Worm (Caenorhabditis elegans) whole organism, L4/young adult: ENCODE results near the gene wrt-8.
"Not testable (repeated sequence)": the region's sequence is repeated elsewhere in the genome, so short reads cannot be mapped to it uniquely, and the experiment has no call there.

Source experiments
- W03F9.2 ChIP-seq: fragments of 150-350 bp; optimal IDR thresholded peaks from 2 replicates; lab custom pipeline; 2014; ENCODE audit warnings: missing biosample characterization, missing genetic modification characterization
- dao-5 ChIP-seq: sonication (generic microtip); optimal IDR thresholded peaks from 2 replicates; lab custom pipeline; 2016; ENCODE audit warnings: missing genotype, missing genetic modification characterization, moderate library complexity, missing compliant biosample characterization
- him-1 ChIP-seq: sonication (generic microtip); optimal IDR thresholded peaks from 2 replicates; lab custom pipeline; 2016; ENCODE audit warnings: missing genotype, missing genetic modification reagents, missing genetic modification characterization, missing compliant biosample characterization

wrt-8 gene

DNA sequence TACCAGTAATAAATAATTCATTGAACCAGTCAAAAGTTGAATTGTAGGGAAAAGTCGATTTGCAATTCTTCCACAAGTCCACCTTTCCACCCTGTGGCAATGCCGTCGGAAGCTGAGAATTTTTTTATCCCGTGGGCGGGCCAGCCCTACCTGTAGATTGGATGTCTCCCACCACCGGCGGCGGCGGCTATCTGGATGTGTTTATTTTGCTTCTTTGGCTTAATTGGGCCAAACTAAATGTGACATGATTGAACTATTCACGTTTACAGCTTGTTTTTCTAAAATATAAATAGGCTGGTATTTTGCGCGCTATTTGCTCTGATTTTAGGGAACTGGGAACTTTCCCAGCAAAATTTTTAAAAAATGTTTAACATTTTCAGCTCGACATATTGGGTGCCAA, at the start of gene wrt-8:
Gene wrt-8, minus strand, starts transcription at position 101 of the 400 bp plus-strand sequence.
- TF ChIP-seq him-1 (tag; lab: Kevin White, UChicago) = no peak
- no peak for TF ChIP-seq dao-5 (tag; lab: Kevin White, UChicago)
- TF ChIP-seq W03F9.2 (tag; lab: Kevin White, UChicago) = no peak

DNA sequence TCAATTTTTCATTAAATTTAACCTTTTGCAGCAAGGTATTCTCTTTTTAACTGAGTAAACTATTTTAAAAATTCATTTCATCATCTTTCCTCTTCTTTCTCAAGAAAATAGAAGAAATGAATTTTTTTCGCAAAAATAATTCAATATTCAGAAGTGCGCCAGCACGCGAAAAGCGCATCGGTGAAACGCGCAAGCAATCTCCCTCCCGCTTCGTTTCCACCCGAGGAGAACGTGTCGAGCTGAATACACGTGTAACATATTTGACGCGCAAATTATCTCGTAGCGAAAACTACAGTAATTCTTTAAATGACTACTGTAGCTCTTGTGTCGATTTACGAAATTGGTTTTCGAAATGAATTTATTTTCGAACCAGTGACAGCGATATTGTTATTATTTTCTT, 47.7 kb upstream of the wrt-8 start:
- TF ChIP-seq W03F9.2 (tag; lab: Kevin White, UChicago) = no peak
- TF ChIP-seq him-1 (tag; lab: Kevin White, UChicago) = no peak
- no peak for TF ChIP-seq dao-5 (tag; lab: Kevin White, UChicago)

DNA sequence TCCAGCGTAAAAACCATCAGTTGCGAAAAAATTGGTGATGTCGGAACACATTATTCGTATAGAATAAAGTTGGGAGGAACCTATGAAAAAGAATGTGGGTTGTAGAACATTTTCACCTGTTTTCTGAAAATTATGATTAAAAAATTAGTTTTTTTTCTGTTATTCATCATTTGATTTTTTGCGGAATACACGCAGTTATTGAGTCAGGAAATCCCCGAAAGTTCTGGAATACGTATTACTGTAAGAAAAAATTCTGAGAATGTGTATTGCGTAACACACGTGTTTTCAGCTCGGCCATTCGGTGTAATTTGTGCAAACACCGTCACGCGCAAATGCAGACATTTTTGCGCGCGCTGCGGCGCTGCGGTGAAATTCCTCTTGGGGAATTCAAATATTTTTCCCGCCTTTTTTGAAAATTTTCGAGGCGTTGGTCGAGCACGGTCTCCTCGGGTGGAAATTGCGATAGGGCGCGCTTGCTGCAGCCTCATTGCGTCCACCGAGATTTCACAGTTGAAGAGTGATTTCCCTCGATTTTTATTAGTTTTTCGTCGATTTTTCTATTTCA, 44.5 kb upstream of the wrt-8 start, which contains the start of gene srh-170:
Gene srh-170, minus strand, starts transcription at position 51 of the 565 bp plus-strand sequence.
- TF ChIP-seq W03F9.2 (tag; lab: Kevin White, UChicago) (no peak), him-1 (tag; lab: Kevin White, UChicago) (no peak), dao-5 (tag; lab: Kevin White, UChicago) (no peak)

DNA sequence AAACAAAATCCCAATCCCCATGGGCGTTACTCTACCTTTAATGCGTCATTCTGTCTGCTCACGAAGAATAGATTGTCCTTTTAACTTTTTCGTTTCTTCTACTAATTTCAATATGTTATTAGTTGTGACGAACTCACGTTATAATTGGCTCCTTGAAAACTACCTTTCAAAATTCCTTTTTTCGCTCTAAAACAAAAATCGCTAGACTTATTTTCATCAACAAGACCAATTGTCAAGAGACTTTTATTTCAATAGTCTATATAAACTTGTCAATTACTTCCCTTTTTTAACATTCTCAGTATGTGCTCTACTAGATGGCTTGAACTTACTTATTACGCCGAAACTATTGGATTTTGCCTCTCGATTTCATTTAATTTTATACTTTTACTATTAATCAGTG, 40.4 kb upstream of the wrt-8 start, which contains the start of gene str-102:
Gene str-102, plus strand, starts transcription at position 301 of the 400 bp plus-strand sequence.
- no peak for TF ChIP-seq dao-5 (tag; lab: Kevin White, UChicago)
- TF ChIP-seq W03F9.2 (tag; lab: Kevin White, UChicago) = no peak
- TF ChIP-seq him-1 (tag; lab: Kevin White, UChicago) = no peak

DNA sequence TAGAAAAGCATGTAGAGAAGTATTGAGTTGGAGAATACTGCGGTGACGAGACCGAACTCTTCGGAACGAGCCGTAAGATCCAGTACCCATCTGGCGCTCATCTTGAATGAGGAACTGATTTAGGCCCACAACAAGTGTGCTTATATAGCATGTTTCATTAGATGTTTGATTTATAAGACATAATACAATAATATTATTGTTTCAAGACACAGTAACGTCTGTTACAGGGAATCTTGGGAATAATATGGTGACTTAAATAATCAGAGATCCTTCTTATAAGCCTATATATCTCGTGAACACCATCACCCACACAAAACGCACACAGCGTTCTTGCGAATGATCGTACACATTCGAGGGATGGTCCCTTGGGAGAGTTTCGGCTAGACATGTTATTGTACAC, 39.4 kb upstream of the wrt-8 start, which contains the start of gene str-88:
Gene str-88, minus strand, starts transcription at position 101 of the 400 bp plus-strand sequence.
- TF ChIP-seq dao-5 (tag; lab: Kevin White, UChicago) = no peak
- TF ChIP-seq him-1 (tag; lab: Kevin White, UChicago) = no peak
- TF ChIP-seq W03F9.2 (tag; lab: Kevin White, UChicago) = no peak

DNA sequence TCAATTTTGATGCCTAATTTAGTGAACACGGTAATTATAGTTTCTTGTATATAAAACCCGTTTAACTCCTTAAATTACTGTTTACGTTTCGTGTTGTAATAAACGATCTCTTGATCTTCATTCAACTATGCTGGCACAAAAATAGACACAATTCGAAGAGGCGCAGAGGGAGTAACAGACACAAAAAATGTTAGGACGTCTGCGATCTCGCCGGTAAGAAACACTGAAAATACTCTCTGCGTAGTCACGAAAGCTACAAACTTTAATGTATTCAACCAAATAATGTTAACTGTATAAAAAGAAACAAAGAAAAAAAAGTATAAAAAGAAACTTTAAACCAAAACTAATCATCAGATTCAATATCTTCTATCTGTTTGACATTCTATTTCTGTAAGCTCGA, 36.5 kb upstream of the wrt-8 start, which contains the start of gene dhs-23:
Gene dhs-23, plus strand, starts transcription at position 363 of the 400 bp plus-strand sequence.
- TF ChIP-seq dao-5 (tag; lab: Kevin White, UChicago) (no peak), W03F9.2 (tag; lab: Kevin White, UChicago) (no peak), him-1 (tag; lab: Kevin White, UChicago) (no peak)

DNA sequence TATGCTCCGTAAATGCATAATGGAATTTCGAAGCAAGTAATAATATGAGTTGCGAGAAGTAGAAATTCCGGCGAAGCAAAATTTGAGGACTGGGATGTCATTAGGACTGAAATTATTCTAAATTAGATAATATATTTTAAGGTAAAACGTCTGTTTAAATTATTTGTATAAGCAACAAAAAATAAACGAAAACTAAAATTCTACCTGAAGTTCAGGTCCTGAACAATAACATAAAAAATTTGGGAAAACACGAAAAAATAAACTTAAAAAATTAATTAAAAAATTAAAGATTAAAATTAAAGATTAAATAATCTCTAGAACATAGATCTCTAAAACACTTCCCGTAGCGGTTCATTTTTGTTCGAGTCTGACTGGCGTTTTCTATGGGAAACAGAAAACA, 35.4 kb upstream of the wrt-8 start, which contains the start of gene srh-251:
Gene srh-251, minus strand, starts transcription at position 101 of the 400 bp plus-strand sequence.
- TF ChIP-seq W03F9.2 (tag; lab: Kevin White, UChicago) = no peak
- no peak for TF ChIP-seq him-1 (tag; lab: Kevin White, UChicago)
- no peak for TF ChIP-seq dao-5 (tag; lab: Kevin White, UChicago)

DNA sequence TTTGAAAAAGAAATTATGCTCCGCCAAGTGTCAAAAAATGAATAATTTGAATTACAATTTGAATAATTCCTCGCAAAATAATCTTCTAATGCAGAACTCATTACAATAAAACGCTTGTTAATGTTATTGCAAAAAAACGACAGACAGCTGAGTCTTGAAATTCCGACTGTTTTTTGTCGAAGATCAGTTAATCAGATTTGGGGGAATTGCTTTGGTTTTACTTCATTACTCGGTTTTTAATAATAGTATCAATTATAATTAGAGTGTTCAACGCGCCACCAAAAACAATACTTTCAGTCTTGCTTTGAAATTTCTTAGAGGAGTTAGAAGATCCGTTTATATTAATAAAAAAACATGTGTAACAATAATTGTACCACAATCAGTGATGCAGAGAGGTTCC, 33.5 kb upstream of the wrt-8 start, which contains the start of gene srh-122:
Gene srh-122, minus strand, starts transcription at position 101 of the 400 bp plus-strand sequence.
- TF ChIP-seq W03F9.2 (tag; lab: Kevin White, UChicago) = no peak
- TF ChIP-seq dao-5 (tag; lab: Kevin White, UChicago) = no peak
- no peak for TF ChIP-seq him-1 (tag; lab: Kevin White, UChicago)

DNA sequence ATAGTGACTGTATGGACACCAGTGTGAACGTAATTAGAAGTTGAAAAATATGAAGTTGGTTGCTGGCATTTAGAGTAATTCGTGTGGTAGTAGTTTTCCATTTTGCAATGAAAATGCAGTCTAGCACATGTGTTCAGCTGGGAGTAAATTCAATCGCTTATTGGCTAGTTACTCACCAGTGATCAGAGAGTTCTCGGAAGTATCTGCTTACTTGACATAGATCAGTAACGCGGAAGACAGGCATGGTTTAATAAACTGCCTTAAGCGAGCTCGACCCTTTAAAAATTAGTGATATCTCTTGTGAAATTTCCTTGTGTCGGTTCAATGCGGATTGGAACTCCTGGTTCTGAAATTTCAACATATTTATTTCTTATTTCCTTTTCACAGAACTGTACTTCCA, 31.8 kb upstream of the wrt-8 start, which contains the start of gene srh-52:
Gene srh-52, minus strand, starts transcription at position 101 of the 400 bp plus-strand sequence.
- TF ChIP-seq him-1 (tag; lab: Kevin White, UChicago) (no peak), W03F9.2 (tag; lab: Kevin White, UChicago) (no peak), dao-5 (tag; lab: Kevin White, UChicago) (no peak)

DNA sequence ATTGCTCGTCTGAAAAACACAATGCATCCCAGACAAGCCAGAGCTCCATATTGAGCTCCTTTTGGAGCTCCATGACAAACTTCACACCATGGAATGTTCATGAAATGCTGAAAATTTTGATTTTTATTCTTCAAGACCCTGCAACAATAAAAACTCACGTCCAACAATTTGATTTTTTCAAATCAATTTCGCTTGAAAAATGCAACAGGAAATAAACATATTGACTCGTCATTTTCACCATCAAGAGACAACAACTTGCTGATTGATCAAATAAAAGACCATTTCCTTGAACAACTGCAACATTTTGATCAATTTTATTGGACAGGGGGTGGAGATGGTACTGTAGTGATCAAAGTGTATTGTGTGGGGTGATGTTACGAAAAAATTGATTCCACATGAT, 25.3 kb upstream of the wrt-8 start, which contains the start of gene nhr-269:
Gene nhr-269, minus strand, starts transcription at position 101 of the 400 bp plus-strand sequence.
- no peak for TF ChIP-seq W03F9.2 (tag; lab: Kevin White, UChicago)
- TF ChIP-seq him-1 (tag; lab: Kevin White, UChicago) = no peak
- TF ChIP-seq dao-5 (tag; lab: Kevin White, UChicago) = no peak

DNA sequence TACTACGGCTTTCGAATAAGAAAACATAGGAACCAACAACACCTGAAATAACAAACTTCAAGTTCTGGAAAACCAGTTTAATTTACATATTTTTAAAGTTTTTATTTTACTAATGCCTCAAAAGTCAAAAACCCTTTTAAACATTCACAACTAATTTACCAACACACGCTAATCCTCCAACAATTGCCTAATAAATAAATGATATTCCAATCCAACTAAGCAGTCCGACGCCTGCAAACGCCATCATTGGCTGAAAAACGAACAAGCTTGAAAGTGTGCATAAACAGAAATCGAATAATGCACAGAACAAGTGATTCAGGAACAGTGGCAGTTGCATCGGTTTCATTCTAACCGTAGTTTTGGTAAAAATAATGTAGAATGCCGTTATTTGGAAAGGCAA, 23.4 kb upstream of the wrt-8 start:
- TF ChIP-seq W03F9.2 (tag; lab: Kevin White, UChicago) (no peak), dao-5 (tag; lab: Kevin White, UChicago) (no peak), him-1 (tag; lab: Kevin White, UChicago) (no peak)

DNA sequence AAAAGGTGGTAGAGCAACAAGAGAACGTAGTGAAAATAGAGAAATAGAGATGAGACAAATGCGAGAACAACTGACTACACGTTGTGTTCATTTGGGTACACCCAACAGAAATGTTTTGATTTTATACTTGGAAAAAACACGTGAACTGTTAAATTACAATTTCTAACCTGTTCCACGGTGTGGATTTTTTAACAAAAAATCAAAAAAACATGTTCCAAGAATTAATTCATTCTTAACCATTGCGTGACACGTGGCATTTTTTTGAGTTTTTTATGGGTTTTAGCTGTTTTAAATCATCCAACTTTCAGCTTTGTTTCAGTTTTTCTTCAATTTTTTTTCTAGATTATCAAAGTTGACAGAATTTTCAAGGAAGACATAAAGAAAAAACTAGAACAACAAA, 17.0 kb upstream of the wrt-8 start, which contains the start of gene ech-1.1:
Gene ech-1.1, minus strand, starts transcription at position 101 of the 400 bp plus-strand sequence.
- TF ChIP-seq dao-5, W03F9.2, him-1 (tag; lab: Kevin White, UChicago): not testable (repeated sequence)

DNA sequence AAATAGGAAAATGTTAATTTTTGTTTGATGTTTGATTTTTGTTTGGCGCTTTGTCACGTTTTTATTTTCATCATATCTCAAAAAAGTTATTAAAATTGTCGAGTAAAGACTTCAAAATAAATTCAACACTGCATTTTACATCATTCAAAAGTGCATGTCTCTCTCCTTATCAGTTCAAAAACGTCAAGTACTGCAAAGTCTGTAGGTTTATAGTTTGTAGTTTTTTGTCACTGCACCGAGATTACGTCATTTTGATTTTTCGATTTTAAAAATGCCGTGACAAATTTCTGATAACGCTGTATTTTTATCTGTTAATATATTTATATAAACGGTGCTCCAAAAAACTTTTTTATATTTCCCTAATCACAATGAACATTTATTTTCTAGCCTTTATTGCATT, 10.3 kb upstream of the wrt-8 start, which contains the start of gene C29F3.7:
Gene C29F3.7, plus strand, starts transcription at position 254 of the 400 bp plus-strand sequence.
- TF ChIP-seq him-1 (tag; lab: Kevin White, UChicago) (no peak), W03F9.2 (tag; lab: Kevin White, UChicago) (no peak), dao-5 (tag; lab: Kevin White, UChicago) (no peak)
